Worm (Caenorhabditis elegans): ENCODE measurements around the gene F13E9.12.

- TF ChIP-seq flt-1 (GFP tag; IDR thresholded peaks at IDR 0.05) = no peak
- TF ChIP-seq aly-1 (tag; optimal IDR thresholded peaks at IDR 0.05) = no peak
- no peak for TF ChIP-seq ama-1 (optimal IDR thresholded peaks at IDR 0.05)
- TF ChIP-seq sea-1 (GFP tag; conservative IDR thresholded peaks at IDR 0.05) = no peak
- TF ChIP-seq ceh-13 (GFP tag; optimal IDR thresholded peaks at IDR 0.05) = no peak
- no peak for TF ChIP-seq hnd-1 (tag; optimal IDR thresholded peaks at IDR 0.05)
- no peak for TF ChIP-seq ets-7 (tag; optimal IDR thresholded peaks at IDR 0.05)
- no peak for TF ChIP-seq tbx-11 (GFP tag; IDR thresholded peaks at IDR 0.05)
- TF ChIP-seq ceh-36 (tag; optimal IDR thresholded peaks at IDR 0.05) = no peak
These were observed 22.0 kb downstream of the F13E9.12 start for ce11 chrIV:10852403-10852802.

Data from whole organism, early embryonic.